Worm (Caenorhabditis elegans) whole organism, early embryonic: ENCODE data around the gene ham-1.

ENCODE experiments used
- B0310.2 ChIP-seq: sonication (generic microtip); optimal IDR thresholded peaks from 2 replicates; lab custom pipeline; 2016; ENCODE audit warnings: mild to moderate bottlenecking, missing genetic modification characterization, missing compliant biosample characterization
- ceh-13 ChIP-seq: fragments of 200-800 bp; sonication (Bioruptor generic); optimal IDR thresholded peaks from 2 replicates; lab custom pipeline; 2018; ENCODE audit warnings: mild to moderate bottlenecking, missing genetic modification characterization, missing compliant biosample characterization
- flt-1 ChIP-seq: fragments of 200-800 bp; sonication (Bioruptor generic); IDR thresholded peaks from 2 replicates; pipeline ENCODE4 v1.3.6; 2022; ENCODE audit warnings: missing genetic modification characterization, missing compliant biosample characterization
- pes-1 ChIP-seq: fragments of 200-800 bp; sonication (Bioruptor generic); IDR thresholded peaks from 2 replicates; pipeline ENCODE4 v1.3.6; 2022; ENCODE audit warnings: missing genetic modification reagents, missing genetic modification characterization, missing compliant biosample characterization
- tbx-37 ChIP-seq: fragments of 200-800 bp; sonication (Bioruptor generic); conservative IDR thresholded peaks from 2 replicates; pipeline ENCODE4 v1.3.6; 2022; ENCODE audit warnings: missing genetic modification reagents, missing genetic modification characterization, missing compliant biosample characterization

DNA sequence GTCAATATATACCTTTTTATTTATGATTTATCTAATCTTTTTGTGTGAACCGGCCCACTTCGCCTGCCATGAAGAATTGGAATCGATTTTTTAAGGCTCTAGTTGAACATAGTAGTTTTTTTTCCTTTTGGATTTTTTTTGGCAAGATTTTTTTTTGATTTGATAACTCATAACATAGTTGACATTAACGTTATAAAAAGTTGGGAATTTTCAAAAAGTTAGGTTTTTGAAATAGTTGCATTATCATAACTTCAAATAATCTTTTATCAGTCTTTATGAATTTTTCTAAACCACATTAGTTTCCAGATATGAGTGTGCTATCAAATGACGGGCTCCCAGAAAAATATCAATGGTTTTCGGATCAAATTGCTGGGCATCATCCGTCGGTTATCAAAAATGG lies 5.8 kb downstream of the ham-1 start, which contains the start of gene ipmk-1:
- TF ChIP-seq flt-1 (GFP tag; lab: Robert Waterston, UW) (no peak), tbx-37 (no peak), ceh-13 (GFP tag; lab: Kevin White, UChicago) (no peak), pes-1 (GFP tag; lab: Robert Waterston, UW) (no peak), B0310.2 (tag; lab: Kevin White, UChicago) (no peak)
